Fruit fly (Drosophila melanogaster) whole organism, embryonic: ENCODE data around the gene CG32260.

Source experiments
- Sin3A ChIP-seq: fragments of >200 bp; optimal IDR thresholded peaks from 2 replicates; lab custom pipeline; 2018
- esg ChIP-seq: fragments of 200-800 bp; sonication (Bioruptor generic); conservative IDR thresholded peaks from 2 replicates; pipeline ENCODE4 v1.3.6; 2022; ENCODE audit warnings: missing biosample characterization, missing genetic modification characterization

dm6 chr3L:4167353-4167842 lies 25.2 kb downstream of the CG32260 start, which contains the start of gene mas:
- no peak for TF ChIP-seq Sin3A
- no peak for TF ChIP-seq esg (GFP tag; lab: Robert Waterston, UW)
